Worm (Caenorhabditis elegans) whole organism, dauer: ENCODE results near the gene nhr-286.

Experiments
- unc-62 ChIP-seq: sonication (generic microtip); optimal IDR thresholded peaks from 2 replicates; lab custom pipeline; 2017; ENCODE audit warnings: missing biosample characterization, missing genetic modification reagents, missing genetic modification characterization

The nhr-286 gene

DNA sequence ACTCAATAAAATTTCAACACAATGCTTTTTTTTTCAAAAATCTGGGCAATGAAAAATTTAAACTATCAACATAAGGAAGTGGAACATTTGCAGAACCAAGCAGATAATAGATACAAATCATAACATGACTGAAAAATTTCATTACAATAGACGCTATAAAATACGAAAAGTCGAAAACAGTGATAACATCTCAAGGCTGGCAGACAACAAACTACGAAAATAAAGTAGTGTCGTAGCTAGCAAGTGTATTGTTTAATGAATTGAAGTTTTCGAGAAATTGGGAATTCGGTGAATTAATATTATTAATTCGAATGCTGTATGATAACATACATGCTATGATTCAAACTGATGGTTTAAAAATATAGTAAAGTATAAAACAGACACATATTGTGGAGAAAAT lies 5.4 kb upstream of the nhr-286 start:
- TF ChIP-seq unc-62 (GFP tag; lab: Kevin White, UChicago), result no peak

DNA sequence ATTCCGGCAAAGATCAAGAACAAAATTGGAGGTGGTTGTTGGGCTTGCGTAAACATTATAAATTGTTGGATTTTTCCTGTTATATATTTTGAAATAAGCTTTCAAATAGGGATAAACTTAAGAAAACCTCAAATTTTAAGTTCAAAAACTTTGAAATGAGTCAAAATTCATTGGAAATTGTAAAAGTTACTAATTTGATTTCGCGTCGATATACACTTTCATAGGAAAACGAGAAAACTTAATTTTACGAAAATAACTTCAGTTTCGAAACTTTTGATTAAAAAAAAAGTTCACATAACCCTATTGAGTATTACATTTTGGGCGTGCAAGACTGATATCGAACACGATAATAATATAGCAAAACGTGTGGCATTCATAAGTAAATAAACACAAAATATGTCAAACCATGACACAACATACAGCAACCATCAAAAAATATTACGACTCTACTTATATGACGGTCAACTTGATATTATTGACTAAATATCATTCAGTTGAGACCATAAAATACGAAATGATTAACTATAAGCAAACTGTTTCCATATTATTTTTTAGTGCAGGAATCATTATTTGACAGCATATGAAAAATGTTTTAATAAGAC lies 4.8 kb upstream of the nhr-286 start:
- TF ChIP-seq unc-62 (GFP tag; lab: Kevin White, UChicago), result no peak

DNA sequence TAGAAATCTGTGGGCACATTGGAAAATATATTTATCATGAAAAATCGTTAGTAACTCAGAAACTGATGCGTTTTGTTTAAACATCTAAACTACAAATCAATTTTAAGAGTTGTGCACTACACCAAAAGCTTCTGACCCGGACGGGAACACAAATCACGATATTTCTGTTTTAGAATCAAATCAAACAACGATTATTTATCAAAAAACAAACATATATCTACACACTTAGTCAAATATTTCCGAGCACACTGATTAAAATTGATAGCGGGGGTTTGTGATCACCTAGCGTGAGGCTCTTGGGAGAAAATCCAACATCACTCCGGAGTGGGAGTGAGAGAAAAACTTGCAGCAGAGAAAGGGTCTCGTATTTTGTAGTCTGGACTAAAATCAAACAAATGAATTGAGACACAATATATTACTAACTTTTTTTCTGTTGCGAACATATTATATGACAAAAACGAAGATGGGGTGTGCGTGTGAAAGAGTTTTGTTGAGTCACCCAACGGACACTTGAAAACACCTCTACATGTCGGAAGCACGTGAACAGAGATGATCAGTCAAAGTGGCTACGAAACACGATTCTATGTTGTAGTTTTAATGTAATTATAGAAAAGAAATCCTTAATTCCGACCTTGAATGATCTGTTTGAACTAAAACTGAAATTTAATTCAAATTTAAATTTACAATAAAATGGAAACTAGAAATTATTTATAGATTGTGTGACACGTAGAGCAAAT lies 4.0 kb upstream of the nhr-286 start:
- TF ChIP-seq unc-62 (GFP tag; lab: Kevin White, UChicago), result no peak

DNA sequence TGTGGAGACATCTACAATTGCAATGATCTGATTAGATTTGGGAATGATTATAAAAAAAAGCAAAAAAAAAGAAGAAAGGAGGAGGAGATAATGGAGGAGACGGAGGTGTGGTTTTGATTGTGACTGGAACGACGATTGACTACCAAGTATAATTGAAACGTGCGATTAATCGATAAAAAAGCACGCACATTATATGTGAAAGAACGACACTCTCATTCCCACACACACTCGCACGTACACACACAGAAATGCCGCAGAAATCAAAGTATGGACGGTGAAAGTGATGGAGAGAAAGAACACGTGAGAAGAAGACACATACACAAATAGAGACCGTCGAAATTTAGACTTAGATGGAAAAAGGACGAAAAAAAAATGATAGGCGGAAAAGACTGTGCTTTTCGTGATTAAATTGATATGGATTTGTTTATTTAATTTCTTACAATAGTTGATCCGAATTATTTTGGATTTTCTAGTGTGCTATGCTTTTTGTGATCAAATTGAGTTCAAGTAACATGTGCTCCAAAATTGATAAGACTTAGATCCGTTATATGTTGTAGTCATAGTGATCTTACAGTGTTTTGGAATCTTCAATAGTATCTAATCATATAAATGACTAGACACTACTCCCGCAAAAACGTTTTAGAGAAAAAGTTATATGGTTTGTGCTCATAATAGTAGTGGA lies 2.5 kb upstream of the nhr-286 start, which contains the start of gene nhr-135:
Gene nhr-135, minus strand, starts transcription at position 51 of the 682 bp plus-strand sequence.
- TF ChIP-seq unc-62 (GFP tag; lab: Kevin White, UChicago), result no peak

DNA sequence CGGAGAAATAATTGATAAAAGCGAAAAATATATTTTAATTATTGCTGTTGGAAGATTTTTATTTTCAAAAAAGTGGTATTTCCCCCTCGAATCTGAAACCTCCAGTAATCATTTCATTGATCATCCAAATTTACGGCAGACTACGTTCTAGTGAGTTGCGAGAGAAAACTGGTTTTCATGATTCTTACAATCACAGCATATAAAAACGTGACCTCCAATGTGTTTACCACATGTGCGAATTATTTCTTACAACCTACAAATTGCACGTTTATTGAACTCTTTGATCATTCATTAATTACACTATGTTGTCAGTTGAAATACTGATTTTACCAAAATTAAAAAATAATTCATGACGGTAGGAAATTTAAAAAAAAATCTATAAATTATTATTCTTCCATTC lies 2.2 kb downstream of the nhr-286 start:
- TF ChIP-seq unc-62 (GFP tag; lab: Kevin White, UChicago), result no peak

DNA sequence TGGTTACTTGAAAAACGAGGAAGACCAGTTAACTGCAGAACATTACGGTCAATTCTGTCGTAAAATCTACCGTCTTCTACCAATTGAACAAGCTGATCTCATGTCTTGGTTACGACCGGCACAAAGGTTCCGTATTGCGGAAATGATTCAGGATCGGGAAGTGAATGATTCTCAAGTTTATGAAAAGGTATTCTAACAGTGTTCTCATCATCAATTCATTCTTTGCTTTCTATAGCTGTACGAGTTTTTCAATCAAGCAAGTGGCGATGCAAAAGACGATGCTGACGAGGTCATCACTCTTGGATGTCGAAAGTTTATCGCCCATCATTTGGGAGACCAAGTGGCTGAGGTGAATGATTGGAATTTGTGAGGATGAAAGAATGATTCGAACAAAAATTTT lies 4.1 kb downstream of the nhr-286 start:
- TF ChIP-seq unc-62 (GFP tag; lab: Kevin White, UChicago), result no peak

DNA sequence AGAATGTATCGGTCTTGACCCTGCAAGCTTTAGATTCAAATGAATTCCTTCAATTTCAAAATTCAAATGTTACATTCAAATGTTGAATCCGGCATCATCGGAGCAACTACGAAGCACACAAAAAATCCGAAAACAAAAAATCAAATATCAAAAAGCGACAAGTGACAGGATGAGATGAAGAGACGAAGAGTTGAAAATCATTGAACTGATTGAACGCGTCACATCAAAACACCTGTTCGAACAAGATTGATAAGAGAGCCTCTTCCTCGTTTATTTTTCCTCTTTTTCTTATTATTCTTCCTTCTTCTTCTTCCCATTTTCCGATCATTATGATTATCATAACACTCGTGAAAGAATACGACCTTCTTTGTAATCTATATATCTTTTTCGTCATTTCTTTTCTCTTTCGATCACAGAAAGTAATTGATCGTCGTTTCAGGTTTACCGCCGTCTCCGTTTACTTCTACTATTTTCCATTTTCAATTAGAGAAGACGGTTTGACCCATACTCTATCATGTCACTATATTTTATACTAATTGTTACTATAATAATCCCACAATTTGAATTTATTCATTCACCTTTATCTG lies 5.8 kb downstream of the nhr-286 start, which contains the start of gene VC5.2:
Gene VC5.2, plus strand, starts transcription at position 439 of the 587 bp plus-strand sequence.
- TF ChIP-seq unc-62 (GFP tag; lab: Kevin White, UChicago), result no peak

DNA sequence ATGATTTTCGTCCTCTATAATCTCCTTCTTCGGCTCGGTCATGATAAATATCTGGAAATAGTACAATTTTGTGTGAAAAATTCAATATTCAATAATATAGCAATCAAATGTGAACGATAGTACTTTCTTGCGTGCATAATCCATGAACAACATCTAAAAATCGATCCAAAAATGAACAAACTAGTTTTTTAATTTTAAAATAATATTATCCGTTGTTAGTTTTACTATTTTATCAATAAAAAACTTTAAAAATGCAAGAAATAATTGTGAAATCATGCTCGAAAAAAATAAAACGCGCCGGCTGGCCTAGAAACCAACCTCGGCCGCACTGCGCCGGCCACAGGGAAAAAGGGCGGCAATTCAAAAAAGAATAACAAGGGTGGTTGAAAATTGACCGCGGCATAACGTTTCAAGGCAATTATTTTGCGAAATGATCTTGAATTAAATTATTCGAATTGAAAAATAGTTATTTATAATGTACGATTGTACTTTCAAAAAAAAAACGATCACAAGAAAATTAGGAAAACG lies 6.7 kb downstream of the nhr-286 start, which contains the start of gene mys-1:
Gene mys-1, minus strand, starts transcription at position 51 of the 528 bp plus-strand sequence.
- no peak for TF ChIP-seq unc-62 (GFP tag; lab: Kevin White, UChicago)

DNA sequence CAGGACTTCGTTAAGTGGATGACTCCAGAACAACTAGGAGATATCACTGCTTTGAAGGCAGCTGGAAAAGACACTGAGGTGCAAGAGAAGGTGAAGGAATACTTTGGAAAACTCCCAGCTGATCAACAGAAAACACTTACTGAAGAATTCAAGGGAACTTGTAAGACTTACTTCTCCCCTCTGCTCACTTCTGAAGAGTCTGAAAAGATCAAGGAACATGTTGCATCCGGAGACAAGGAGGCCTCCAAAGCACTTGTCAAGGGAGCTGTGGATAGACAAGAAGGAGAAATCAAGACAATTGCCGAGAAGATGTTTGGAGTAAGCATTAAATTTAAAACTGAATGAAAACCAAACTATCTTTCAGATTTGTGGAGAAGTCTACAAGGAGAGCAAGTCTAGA lies 12.0 kb downstream of the nhr-286 start:
- no peak for TF ChIP-seq unc-62 (GFP tag; lab: Kevin White, UChicago)

DNA sequence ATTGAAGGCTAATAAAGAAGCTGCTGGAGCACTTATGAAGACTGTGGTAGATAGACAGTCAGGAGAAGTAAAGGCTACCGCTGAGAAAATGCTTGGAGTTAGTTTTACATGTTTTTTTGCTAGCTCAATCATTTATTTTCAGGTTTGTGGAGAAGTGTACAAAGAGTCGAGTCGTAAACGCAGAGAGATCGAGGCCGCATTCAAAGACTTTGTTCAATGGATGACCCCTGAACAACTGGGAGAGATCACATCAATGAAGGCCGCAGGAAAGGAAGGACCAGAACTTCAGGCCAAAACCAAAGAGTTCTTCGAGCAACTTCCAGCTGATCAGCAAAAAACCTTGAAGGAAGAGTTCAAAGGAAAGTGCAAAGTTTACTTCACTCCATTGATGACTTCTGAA lies 12.6 kb downstream of the nhr-286 start:
- no peak for TF ChIP-seq unc-62 (GFP tag; lab: Kevin White, UChicago)

DNA sequence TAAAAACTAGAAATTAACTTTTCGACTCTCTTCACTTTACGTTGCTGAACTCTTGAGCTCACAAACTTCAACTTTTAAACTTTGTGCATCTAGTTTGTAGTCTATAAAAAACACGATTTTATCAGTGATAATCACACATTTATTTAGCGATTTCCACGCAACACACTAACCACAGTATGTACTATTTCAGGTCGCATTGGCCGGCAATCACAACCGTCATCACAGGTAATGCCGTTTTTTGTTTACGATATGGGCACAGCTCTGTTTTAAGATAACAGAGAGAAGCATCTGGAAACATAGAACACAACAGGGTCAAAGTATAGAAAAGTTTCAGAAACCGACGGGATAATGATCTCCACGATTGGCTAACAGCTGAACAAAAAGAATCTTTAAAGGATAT lies 15.2 kb downstream of the nhr-286 start:
- TF ChIP-seq unc-62 (GFP tag; lab: Kevin White, UChicago), result no peak

DNA sequence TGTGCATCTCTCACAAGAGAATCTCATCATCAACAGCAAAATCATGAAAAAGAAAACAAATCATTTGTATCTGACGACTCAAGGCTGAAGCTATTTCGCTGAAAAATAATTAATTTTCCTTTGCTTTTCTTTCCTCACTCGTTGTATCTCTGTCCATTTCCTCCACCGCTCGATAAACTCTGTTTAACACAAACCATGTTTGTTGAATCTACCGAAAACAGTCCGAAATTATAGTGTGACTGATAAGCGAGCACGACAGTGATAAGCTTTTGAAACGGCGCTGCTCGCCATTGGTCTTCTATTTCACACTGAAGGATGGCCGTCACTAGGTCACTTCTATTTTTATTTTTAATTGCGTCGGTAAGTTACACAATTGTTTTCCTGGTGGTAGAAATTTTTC lies 15.8 kb downstream of the nhr-286 start, which contains the start of gene npa-1:
Gene npa-1, plus strand, starts transcription at position 142 of the 400 bp plus-strand sequence.
- no peak for TF ChIP-seq unc-62 (GFP tag; lab: Kevin White, UChicago)

DNA sequence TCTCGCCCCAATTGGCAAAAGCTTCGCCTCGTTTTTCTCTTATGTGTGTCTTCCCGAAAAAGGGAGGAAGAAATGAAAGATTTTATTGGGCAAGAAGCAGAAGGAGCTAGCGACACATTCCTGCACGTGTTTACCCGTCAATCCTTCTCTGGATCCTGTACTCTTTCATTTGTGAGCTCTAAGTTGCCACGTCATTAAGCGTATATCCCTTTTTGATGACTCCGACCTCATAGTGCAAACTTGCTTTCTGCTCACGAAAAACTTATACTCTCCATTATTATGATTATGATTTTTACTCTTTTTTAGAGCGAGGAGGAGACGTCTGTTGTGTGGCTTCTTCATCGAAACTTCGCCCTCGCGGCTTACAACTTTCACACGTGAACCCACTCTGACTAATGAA lies 19.1 kb downstream of the nhr-286 start, which contains the start of gene F27B10.1:
Gene F27B10.1, plus strand, starts transcription at position 301 of the 400 bp plus-strand sequence.
- no peak for TF ChIP-seq unc-62 (GFP tag; lab: Kevin White, UChicago)

DNA sequence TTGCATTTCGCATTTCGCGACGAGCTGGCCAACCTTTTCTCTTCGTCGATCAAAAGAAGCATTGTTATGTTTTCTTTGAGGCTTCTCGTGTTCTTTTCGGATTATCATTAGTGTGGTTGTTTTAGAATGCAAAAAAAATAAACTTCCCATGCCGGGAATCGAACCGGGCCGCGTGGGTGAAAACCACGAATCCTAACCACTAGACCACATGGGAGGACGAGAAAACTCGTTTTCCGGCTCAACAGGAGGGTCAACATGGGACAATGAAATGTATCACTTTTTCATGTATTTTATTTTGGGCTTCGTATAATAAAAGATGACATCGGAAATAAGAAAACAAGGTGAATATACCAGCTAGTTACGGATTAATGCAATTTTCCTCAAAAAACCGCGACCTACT lies 21.8 kb downstream of the nhr-286 start:
- no peak for TF ChIP-seq unc-62 (GFP tag; lab: Kevin White, UChicago)

DNA sequence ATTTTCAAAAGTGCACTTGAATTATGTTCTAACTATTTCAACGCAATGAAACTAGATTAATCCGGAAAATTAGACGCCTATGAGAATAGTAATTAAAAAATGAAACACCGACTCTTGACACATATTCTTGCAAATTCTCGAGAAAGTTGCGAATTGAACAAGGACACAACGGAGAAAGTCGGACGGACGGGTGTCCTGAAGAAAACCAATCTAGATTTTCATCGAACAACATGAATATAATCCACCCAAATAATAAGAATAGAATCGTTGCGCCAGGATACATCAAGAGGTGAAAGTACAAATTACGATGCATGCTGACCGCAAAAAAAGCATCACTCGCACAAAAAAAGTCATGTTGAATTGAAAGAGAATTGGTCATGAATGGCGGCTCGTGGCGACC lies 22.5 kb downstream of the nhr-286 start:
- TF ChIP-seq unc-62 (GFP tag; lab: Kevin White, UChicago), result no peak
